Fruit fly (Drosophila melanogaster) whole organism, wandering third instar larva: ENCODE results near the gene noi.
A peak's percentile ranks its signal among the peaks of the same experiment; 100 is the strongest.

Source experiments
- Dfd ChIP-seq: fragments of >200 bp; optimal IDR thresholded peaks from 2 replicates; lab custom pipeline; 2017; ENCODE audit warnings: missing biosample characterization, missing genetic modification characterization
- Jra ChIP-seq: sonication (Bioruptor generic); optimal IDR thresholded peaks from 2 replicates; lab custom pipeline; 2016; ENCODE audit warnings: missing biosample characterization, missing genetic modification characterization
- OdsH ChIP-seq: fragments of 200-800 bp; sonication (Bioruptor generic); optimal IDR thresholded peaks from 2 replicates; lab custom pipeline; 2016; ENCODE audit warnings: missing biosample characterization, mild to moderate bottlenecking, missing genetic modification characterization
- jim ChIP-seq: fragments of 175-275, 200-325 bp; sonication (Bioruptor generic); optimal IDR thresholded peaks from 2 replicates; lab custom pipeline; 2016; ENCODE audit warnings: missing biosample characterization, mild to moderate bottlenecking, missing genetic modification characterization
- rgr ChIP-seq: fragments of 200-800 bp; sonication (Bioruptor generic); optimal IDR thresholded peaks from 3 replicates; lab custom pipeline; 2016; ENCODE audit warnings: missing biosample characterization, mild to moderate bottlenecking, missing genetic modification characterization

- TF ChIP-seq rgr (GFP tag; lab: Kevin White, UChicago) (no peak), OdsH (GFP tag; lab: Kevin White, UChicago) (peak; percentile 16), jim (peak; percentile 55), Dfd (GFP tag; lab: Kevin White, UChicago) (no peak), Jra (GFP tag; lab: Kevin White, UChicago) (no peak)
Observed at dm6 chr3R:5599521-5600360, 8.5 kb upstream of the noi start.
